Fruit fly (Drosophila melanogaster) whole organism, embryonic: ENCODE data around the gene CG31538.

Source experiments
- Adf1 ChIP-seq: fragments of 200-800 bp; sonication (Bioruptor generic); IDR thresholded peaks from 2 replicates; pipeline ENCODE4 v1.3.6; 2022; ENCODE audit warnings: missing biosample characterization, missing genetic modification characterization
- Atf6 ChIP-seq: fragments of 200-800 bp; sonication (Bioruptor generic); IDR thresholded peaks from 2 replicates; pipeline ENCODE4 v1.3.6; 2022; ENCODE audit warnings: missing biosample characterization, missing genetic modification characterization
- CG10147 ChIP-seq: fragments of 200-800 bp; sonication (Bioruptor generic); optimal IDR thresholded peaks from 2 replicates; lab custom pipeline; 2019; ENCODE audit warnings: missing biosample characterization, mild to moderate bottlenecking, missing genetic modification characterization, moderate library complexity
- CG10209 ChIP-seq: fragments of 200-800 bp; sonication (Bioruptor generic); optimal IDR thresholded peaks from 3 replicates; lab custom pipeline; 2017; ENCODE audit warnings: missing biosample characterization, mild to moderate bottlenecking, missing genetic modification characterization, missing genetic modification reagents
- CG11093 ChIP-seq: fragments of 200-800 bp; sonication (Bioruptor generic); IDR thresholded peaks from 3 replicates; pipeline ENCODE4 v1.3.6; 2022; ENCODE audit warnings: missing biosample characterization, missing genetic modification characterization
- CG14710 ChIP-seq: fragments of 200-800 bp; sonication (Bioruptor generic); optimal IDR thresholded peaks from 3 replicates; lab custom pipeline; 2019; ENCODE audit warnings: missing biosample characterization, mild to moderate bottlenecking, missing genetic modification characterization, moderate library complexity
- CG1603 ChIP-seq: fragments of 200-800 bp; sonication (Bioruptor generic); optimal IDR thresholded peaks from 2 replicates; lab custom pipeline; 2019; ENCODE audit warnings: missing biosample characterization, mild to moderate bottlenecking, missing genetic modification characterization, moderate library complexity
- CG1647 ChIP-seq: fragments of 200-800 bp; sonication (Bioruptor generic); optimal IDR thresholded peaks from 3 replicates; lab custom pipeline; 2016; ENCODE audit warnings: missing biosample characterization, missing genetic modification characterization
- CG16779 ChIP-seq: fragments of 200-800 bp; sonication (Bioruptor generic); IDR thresholded peaks from 2 replicates; pipeline ENCODE4 v1.3.6; 2022; ENCODE audit warnings: missing biosample characterization, missing genetic modification characterization
- CG3726 ChIP-seq: fragments of 200-800 bp; sonication (Bioruptor generic); IDR thresholded peaks from 3 replicates; pipeline ENCODE4, ENCODE4 v1.3.6; 2022; ENCODE audit warnings: missing biosample characterization, missing genetic modification characterization
- CG3847 ChIP-seq: fragments of 200-800 bp; sonication (Bioruptor generic); IDR thresholded peaks from 2 replicates; pipeline ENCODE4 v1.3.6; 2022; ENCODE audit warnings: missing biosample characterization, missing genetic modification characterization
- CG4707 ChIP-seq: fragments of 200-800 bp; sonication (Bioruptor generic); optimal IDR thresholded peaks from 2 replicates; lab custom pipeline; 2018; ENCODE audit warnings: missing biosample characterization, mild to moderate bottlenecking, missing genetic modification characterization, moderate library complexity
- CG6654 ChIP-seq: fragments of 200-800 bp; sonication (Bioruptor generic); optimal IDR thresholded peaks from 2 replicates; lab custom pipeline; 2017; ENCODE audit warnings: missing biosample characterization, mild to moderate bottlenecking, missing genetic modification characterization
- CG6683 ChIP-seq: fragments of 200-800 bp; sonication (Bioruptor generic); optimal IDR thresholded peaks from 2 replicates; lab custom pipeline; 2017; ENCODE audit warnings: missing biosample characterization, mild to moderate bottlenecking, missing genetic modification characterization, missing genetic modification reagents
- CG6689 ChIP-seq: fragments of 200-800 bp; sonication (Bioruptor generic); IDR thresholded peaks from 2 replicates; pipeline ENCODE4 v1.3.6; 2022; ENCODE audit warnings: missing biosample characterization, missing genetic modification characterization
- CG7745 ChIP-seq: fragments of 200-800 bp; sonication (Bioruptor generic); optimal IDR thresholded peaks from 2 replicates; lab custom pipeline; 2018; ENCODE audit warnings: missing biosample characterization, mild to moderate bottlenecking, missing genetic modification characterization, moderate library complexity
- CG9932 ChIP-seq: fragments of 200-800 bp; sonication (Bioruptor generic); IDR thresholded peaks from 2 replicates; pipeline ENCODE4 v1.3.6; 2022; ENCODE audit warnings: missing biosample characterization, missing genetic modification characterization
- CTCF ChIP-seq: fragments of 200-800 bp; sonication (Bioruptor generic); optimal IDR thresholded peaks from 2 replicates; lab custom pipeline; 2017; ENCODE audit warnings: missing biosample characterization, mild to moderate bottlenecking, missing genetic modification characterization, moderate library complexity
- Camta ChIP-seq: fragments of 200-800 bp; sonication (Bioruptor generic); optimal IDR thresholded peaks from 2 replicates; lab custom pipeline; 2016; ENCODE audit warnings: missing biosample characterization, missing genetic modification characterization
- Deaf1 ChIP-seq: fragments of 200-800 bp; optimal IDR thresholded peaks from 3 replicates; lab custom pipeline; 2019; ENCODE audit warnings: missing biosample characterization, mild to moderate bottlenecking, missing genetic modification characterization, moderate library complexity
- Dip3 ChIP-seq: fragments of 200-800 bp; sonication (Bioruptor generic); optimal IDR thresholded peaks from 3 replicates; lab custom pipeline; 2016; ENCODE audit warnings: missing biosample characterization, missing genetic modification characterization
- GATAe ChIP-seq: fragments of 200-800 bp; sonication (Bioruptor generic); conservative IDR thresholded peaks from 2 replicates; pipeline ENCODE4 v1.3.6; 2022; ENCODE audit warnings: missing biosample characterization, missing genetic modification characterization
- Hmx ChIP-seq: fragments of 200-800 bp; sonication (Bioruptor generic); optimal IDR thresholded peaks from 2 replicates; lab custom pipeline; 2016; ENCODE audit warnings: missing biosample characterization, missing genetic modification characterization
- Lim3 ChIP-seq: fragments of 200-800 bp; sonication (Bioruptor generic); IDR thresholded peaks from 2 replicates; pipeline ENCODE4 v1.3.6; 2022; ENCODE audit warnings: missing biosample characterization, missing genetic modification characterization
- Meics ChIP-seq: fragments of 200-800 bp; sonication (Bioruptor generic); optimal IDR thresholded peaks from 2 replicates; lab custom pipeline; 2017; ENCODE audit warnings: missing biosample characterization, mild to moderate bottlenecking, missing genetic modification characterization
- NK7.1 ChIP-seq: fragments of 200-800 bp; sonication (Bioruptor generic); optimal IDR thresholded peaks from 3 replicates; lab custom pipeline; 2016; ENCODE audit warnings: missing biosample characterization, missing genetic modification characterization
- Oaz ChIP-seq: fragments of 200-800 bp; sonication (Bioruptor generic); IDR thresholded peaks from 2 replicates; pipeline ENCODE4 v1.3.6; 2022; ENCODE audit warnings: missing biosample characterization, missing genetic modification characterization
- Optix ChIP-seq: fragments of 200-800 bp; sonication (Bioruptor generic); IDR thresholded peaks from 3 replicates; pipeline ENCODE4 v1.3.6; 2022; ENCODE audit warnings: missing biosample characterization, missing genetic modification characterization
- Six4 ChIP-seq: fragments of 200-800 bp; sonication (Bioruptor generic); optimal IDR thresholded peaks from 2 replicates; lab custom pipeline; 2016; ENCODE audit warnings: missing biosample characterization, missing genetic modification characterization
- Sry-δ ChIP-seq: fragments of 200-800 bp; sonication (Bioruptor generic); optimal IDR thresholded peaks from 2 replicates; lab custom pipeline; 2016; ENCODE audit warnings: missing biosample characterization, missing genetic modification characterization
- TFAM ChIP-seq: fragments of 200-800 bp; sonication (Bioruptor generic); optimal IDR thresholded peaks from 2 replicates; lab custom pipeline; 2017; ENCODE audit warnings: missing biosample characterization, missing genetic modification characterization, inconsistent platforms
- Vsx1 ChIP-seq: fragments of 200-800 bp; sonication (Bioruptor generic); optimal IDR thresholded peaks from 2 replicates; lab custom pipeline; 2017; ENCODE audit warnings: missing biosample characterization, mild to moderate bottlenecking, missing genetic modification characterization, missing genetic modification reagents
- Xrp1 ChIP-seq: fragments of 200-800 bp; sonication (Bioruptor generic); IDR thresholded peaks from 2 replicates; pipeline ENCODE4 v1.3.6; 2022; ENCODE audit warnings: missing biosample characterization, missing genetic modification characterization
- YL-1 ChIP-seq: fragments of 200-800 bp; sonication (Bioruptor generic); optimal IDR thresholded peaks from 3 replicates; lab custom pipeline; 2017; ENCODE audit warnings: missing biosample characterization, mild to moderate bottlenecking, missing genetic modification characterization
- ap ChIP-seq: fragments of 200-800 bp; sonication (Bioruptor generic); IDR thresholded peaks from 2 replicates; pipeline ENCODE4 v1.3.6; 2022; ENCODE audit warnings: missing biosample characterization, missing genetic modification characterization
- bcd ChIP-seq: fragments of 200-800 bp; sonication (Bioruptor generic); optimal IDR thresholded peaks from 2 replicates; lab custom pipeline; 2017; ENCODE audit warnings: missing biosample characterization, mild to moderate bottlenecking, missing genetic modification characterization
- cad ChIP-seq: fragments of >200 bp; optimal IDR thresholded peaks from 2 replicates; lab custom pipeline; 2017; ENCODE audit warnings: missing biosample characterization, missing genetic modification characterization
- caup ChIP-seq: fragments of 200-800 bp; sonication (Bioruptor generic); optimal IDR thresholded peaks from 3 replicates; lab custom pipeline; 2017; ENCODE audit warnings: missing biosample characterization, mild to moderate bottlenecking, missing genetic modification characterization, moderate library complexity; ENCODE audit not compliant: severe bottlenecking
- corto ChIP-seq: fragments of 200-800 bp; sonication (Bioruptor generic); optimal IDR thresholded peaks from 2 replicates; lab custom pipeline; 2016; ENCODE audit warnings: missing biosample characterization, mild to moderate bottlenecking, missing genetic modification characterization, moderate library complexity
- dan ChIP-seq: fragments of 200-800 bp; sonication (Bioruptor generic); IDR thresholded peaks from 2 replicates; pipeline ENCODE4 v1.3.6; 2022; ENCODE audit warnings: missing biosample characterization, missing genetic modification characterization
- fd3F ChIP-seq: fragments of 200-800 bp; sonication (Bioruptor generic); optimal IDR thresholded peaks from 2 replicates; lab custom pipeline; 2018; ENCODE audit warnings: missing biosample characterization, mild to moderate bottlenecking, missing genetic modification characterization, moderate library complexity
- gce ChIP-seq: fragments of 200-800 bp; sonication (Bioruptor generic); IDR thresholded peaks from 3 replicates; pipeline ENCODE4 v1.3.6; 2022; ENCODE audit warnings: missing biosample characterization, missing genetic modification characterization
- gcm2 ChIP-seq: fragments of 200-800 bp; sonication (Bioruptor generic); optimal IDR thresholded peaks from 2 replicates; lab custom pipeline; 2016; ENCODE audit warnings: missing biosample characterization, missing genetic modification characterization
- kah ChIP-seq: fragments of 200-800 bp; sonication (Bioruptor generic); optimal IDR thresholded peaks from 2 replicates; lab custom pipeline; 2018; ENCODE audit warnings: missing biosample characterization, mild to moderate bottlenecking, missing genetic modification characterization
- ken ChIP-seq: fragments of 200-800 bp; sonication (Bioruptor generic); IDR thresholded peaks from 3 replicates; pipeline ENCODE4 v1.3.6; 2022; ENCODE audit warnings: missing biosample characterization, missing genetic modification characterization
- mam ChIP-seq: fragments of 200-800 bp; sonication (Bioruptor generic); optimal IDR thresholded peaks from 3 replicates; lab custom pipeline; 2016; ENCODE audit warnings: missing biosample characterization, missing genetic modification characterization
- mirr ChIP-seq: fragments of 200-800 bp; sonication (Bioruptor generic); optimal IDR thresholded peaks from 3 replicates; lab custom pipeline; 2018; ENCODE audit warnings: missing biosample characterization, mild to moderate bottlenecking, missing genetic modification characterization
- nau ChIP-seq: fragments of 200-800 bp; sonication (Bioruptor generic); optimal IDR thresholded peaks from 3 replicates; lab custom pipeline; 2017; ENCODE audit warnings: missing biosample characterization, mild to moderate bottlenecking, missing genetic modification characterization, missing genetic modification reagents
- oc ChIP-seq: fragments of 200-800 bp; sonication (Bioruptor generic); optimal IDR thresholded peaks from 2 replicates; lab custom pipeline; 2018; ENCODE audit warnings: missing biosample characterization, mild to moderate bottlenecking, missing genetic modification characterization, moderate library complexity
- salm ChIP-seq: fragments of 200-800 bp; sonication (Bioruptor generic); optimal IDR thresholded peaks from 2 replicates; lab custom pipeline; 2018; ENCODE audit warnings: missing biosample characterization, mild to moderate bottlenecking, missing genetic modification characterization
- scrt ChIP-seq: fragments of 200-800 bp; sonication (Bioruptor generic); optimal IDR thresholded peaks from 2 replicates; lab custom pipeline; 2018; ENCODE audit warnings: missing biosample characterization, mild to moderate bottlenecking, missing genetic modification characterization, moderate library complexity
- so ChIP-seq: fragments of 200-800 bp; sonication (Bioruptor generic); IDR thresholded peaks from 3 replicates; pipeline ENCODE4 v1.3.6; 2022; ENCODE audit warnings: missing biosample characterization, missing genetic modification characterization
- zen2 ChIP-seq: fragments of 200-800 bp; sonication (Bioruptor generic); IDR thresholded peaks from 3 replicates; pipeline ENCODE4 v1.3.6; 2022; ENCODE audit warnings: missing biosample characterization, missing genetic modification characterization; ENCODE audit not compliant: partially characterized antibody

The CG31538 gene

DNA sequence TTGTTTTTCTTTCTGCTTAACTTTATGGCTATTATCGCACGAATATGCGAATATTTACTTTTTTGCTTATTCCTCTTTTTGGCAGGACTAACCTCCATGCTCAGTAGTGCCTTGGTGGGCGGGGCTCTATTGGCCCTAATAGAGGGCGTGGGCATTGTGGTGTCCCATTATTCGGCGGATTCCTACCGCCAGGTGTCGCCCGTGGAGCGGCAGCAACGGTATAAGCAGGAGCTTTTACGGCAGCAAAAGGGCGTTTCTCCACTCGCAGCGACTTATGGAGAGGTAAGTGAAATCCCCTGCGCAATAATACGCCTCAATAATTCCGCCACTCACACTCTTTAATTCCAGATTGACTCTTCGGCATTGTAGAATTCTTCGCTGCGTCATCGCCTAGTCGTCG lies 23.0 kb upstream of the CG31538 start (continued):
- 0 out of 3 replicates have a peak, but pooled peaks have one; percentile 39 for TF ChIP-seq Optix (GFP tag; lab: Robert Waterston, UW)
- peak; percentile 26 for TF ChIP-seq CG1603 (tag; lab: Kevin White, UChicago)
- TF ChIP-seq CG6683 (GFP tag; lab: Kevin White, UChicago), result peak; percentile 14
- no peak for TF ChIP-seq mam
- no peak for TF ChIP-seq dan (GFP tag; lab: Robert Waterston, UW)
- TF ChIP-seq Camta (GFP tag; lab: Kevin White, UChicago), result no peak
- peak; percentile 34 for TF ChIP-seq kah (GFP tag; lab: Kevin White, UChicago)
- no peak for TF ChIP-seq Deaf1 (tag; lab: Kevin White, UChicago)
- TF ChIP-seq gcm2 (GFP tag; lab: Kevin White, UChicago), result no peak
- no peak for TF ChIP-seq NK7.1 (GFP tag; lab: Kevin White, UChicago)
- TF ChIP-seq Adf1 (GFP tag; lab: Robert Waterston, UW), result no peak
- no peak for TF ChIP-seq Oaz
- TF ChIP-seq gce (GFP tag; lab: Robert Waterston, UW), result 0 out of 3 replicates have a peak, but pooled peaks have one; percentile 36
- peak; percentile 92 for TF ChIP-seq CTCF
- TF ChIP-seq TFAM, result no peak
- TF ChIP-seq GATAe (GFP tag; lab: Robert Waterston, UW), result no peak
- 0 out of 3 replicates have a peak, but pooled peaks have one; percentile 43 for TF ChIP-seq ken (GFP tag; lab: Robert Waterston, UW)
- peak; percentile 18 for TF ChIP-seq bcd
- no peak for TF ChIP-seq CG9932 (GFP tag; lab: Robert Waterston, UW)
- no peak for TF ChIP-seq CG3726 (GFP tag; lab: Robert Waterston, UW)
- TF ChIP-seq CG14710, result no peak
- TF ChIP-seq fd3F (GFP tag; lab: Kevin White, UChicago), result no peak
- TF ChIP-seq Six4 (GFP tag; lab: Kevin White, UChicago), result no peak
- no peak for TF ChIP-seq Vsx1 (GFP tag; lab: Kevin White, UChicago)
- TF ChIP-seq scrt (GFP tag; lab: Kevin White, UChicago), result no peak
- TF ChIP-seq mirr (GFP tag; lab: Kevin White, UChicago), result peak; percentile 53
- no peak for TF ChIP-seq CG11093 (GFP tag; lab: Robert Waterston, UW)
- TF ChIP-seq Xrp1 (GFP tag; lab: Robert Waterston, UW), result peak; percentile 23; the same call in 1 of the 2 replicates
- TF ChIP-seq zen2, result no peak
- TF ChIP-seq CG10209 (GFP tag; lab: Kevin White, UChicago), result no peak
- TF ChIP-seq CG1647 (GFP tag; lab: Kevin White, UChicago), result no peak
- no peak for TF ChIP-seq Hmx (GFP tag; lab: Kevin White, UChicago)
- TF ChIP-seq Dip3, result no peak
- TF ChIP-seq CG10147 (GFP tag; lab: Kevin White, UChicago), result no peak
- no peak for TF ChIP-seq ap (GFP tag; lab: Robert Waterston, UW)
- no peak for TF ChIP-seq CG7745
- TF ChIP-seq Meics (GFP tag; lab: Kevin White, UChicago), result peak; percentile 50
- no peak for TF ChIP-seq CG6689
- TF ChIP-seq salm (tag; lab: Kevin White, UChicago), result no peak
- no peak for TF ChIP-seq Sry-δ
- TF ChIP-seq CG16779 (GFP tag; lab: Robert Waterston, UW), result no peak
- TF ChIP-seq CG3847 (GFP tag; lab: Robert Waterston, UW), result no peak
- TF ChIP-seq cad (GFP tag; lab: Kevin White, UChicago), result no peak
- TF ChIP-seq caup (GFP tag; lab: Kevin White, UChicago), result peak; percentile 20
- TF ChIP-seq Atf6, result no peak
- TF ChIP-seq YL-1, result no peak
- TF ChIP-seq nau (GFP tag; lab: Kevin White, UChicago), result no peak
- TF ChIP-seq so (GFP tag; lab: Robert Waterston, UW), result no peak
- peak; percentile 54 for TF ChIP-seq CG4707 (GFP tag; lab: Kevin White, UChicago)
- no peak for TF ChIP-seq corto (GFP tag; lab: Kevin White, UChicago)
- no peak for TF ChIP-seq CG6654 (GFP tag; lab: Kevin White, UChicago)
- no peak for TF ChIP-seq Lim3 (GFP tag; lab: Robert Waterston, UW)
- TF ChIP-seq oc (tag; lab: Kevin White, UChicago), result no peak
